Worm (Caenorhabditis elegans) whole organism, mixed stage, embryonic: ENCODE data around the gene nhr-283.

Experiments used
- M03D4.4 ChIP-seq: sonication (generic microtip); optimal IDR thresholded peaks from 2 replicates; lab custom pipeline; 2017; ENCODE audit warnings: mild to moderate bottlenecking, missing genetic modification characterization, missing compliant biosample characterization
- bed-3 ChIP-seq: fragments of 200-800 bp; sonication (Bioruptor generic); optimal IDR thresholded peaks from 3 replicates; lab custom pipeline; 2018; ENCODE audit warnings: mild to moderate bottlenecking, missing genetic modification characterization, moderate library complexity, missing compliant biosample characterization
- blmp-1 ChIP-seq: fragments of 150-350 bp; optimal IDR thresholded peaks from 2 replicates; lab custom pipeline; 2014; ENCODE audit warnings: missing biosample characterization, missing genetic modification characterization
- ceh-39 ChIP-seq: fragments of 150-350 bp; optimal IDR thresholded peaks from 2 replicates; lab custom pipeline; 2014; ENCODE audit warnings: missing biosample characterization, missing genetic modification characterization
- ceh-43 ChIP-seq: fragments of 200-800 bp; sonication (Bioruptor generic); optimal IDR thresholded peaks from 2 replicates; lab custom pipeline; 2018; ENCODE audit warnings: mild to moderate bottlenecking, missing genetic modification characterization, moderate library complexity, missing compliant biosample characterization
- ceh-83 ChIP-seq: fragments of 200-800 bp; sonication (Bioruptor generic); optimal IDR thresholded peaks from 2 replicates; lab custom pipeline; 2018; ENCODE audit warnings: mild to moderate bottlenecking, missing genetic modification characterization, missing compliant biosample characterization
- ces-1 ChIP-seq: fragments of 150-350 bp; optimal IDR thresholded peaks from 2 replicates; lab custom pipeline; 2014; ENCODE audit warnings: missing biosample characterization, missing genetic modification reagents, missing genetic modification characterization
- cnd-1 ChIP-seq: fragments of 200-800 bp; sonication (Bioruptor generic); optimal IDR thresholded peaks from 2 replicates; lab custom pipeline; 2018; ENCODE audit warnings: mild to moderate bottlenecking, missing genetic modification characterization, missing compliant biosample characterization
- elt-1 ChIP-seq: sonication (generic microtip); optimal IDR thresholded peaks from 2 replicates; lab custom pipeline; 2017; ENCODE audit warnings: missing genetic modification characterization, mild to moderate bottlenecking, missing compliant biosample characterization, antibody characterized with exemption, moderate library complexity, borderline replicate concordance; ENCODE audit not compliant: insufficient read depth
- elt-3 ChIP-seq: fragments of 150-350 bp; optimal IDR thresholded peaks from 2 replicates; lab custom pipeline; 2014; ENCODE audit warnings: missing biosample characterization, missing genetic modification characterization
- flh-1 ChIP-seq: fragments of 200-800 bp; sonication (Bioruptor generic); optimal IDR thresholded peaks from 2 replicates; lab custom pipeline; 2018; ENCODE audit warnings: mild to moderate bottlenecking, missing genetic modification characterization, moderate library complexity, missing compliant biosample characterization
- ham-2 ChIP-seq: fragments of 200-800 bp; sonication (Bioruptor generic); optimal IDR thresholded peaks from 2 replicates; lab custom pipeline; 2018; ENCODE audit warnings: mild to moderate bottlenecking, missing genetic modification characterization, missing compliant biosample characterization
- hlh-1 ChIP-seq: fragments of 150-350 bp; optimal IDR thresholded peaks from 2 replicates; lab custom pipeline; 2014; ENCODE audit warnings: missing biosample characterization, missing genetic modification reagents, missing genetic modification characterization
- lin-13 ChIP-seq: fragments of 150-350 bp; optimal IDR thresholded peaks from 2 replicates; lab custom pipeline; 2014; ENCODE audit warnings: missing biosample characterization, missing genetic modification characterization
- lsy-2 ChIP-seq: fragments of 150-350 bp; optimal IDR thresholded peaks from 2 replicates; lab custom pipeline; 2014; ENCODE audit warnings: missing biosample characterization, missing genetic modification characterization
- mab-5 ChIP-seq: fragments of 150-350 bp; optimal IDR thresholded peaks from 2 replicates; lab custom pipeline; 2014; ENCODE audit warnings: missing biosample characterization, missing genetic modification characterization
- mep-1 ChIP-seq: fragments of 150-350 bp; optimal IDR thresholded peaks from 2 replicates; lab custom pipeline; 2017; ENCODE audit warnings: missing biosample characterization, missing genetic modification reagents, missing genetic modification characterization, inconsistent platforms
- mls-2 ChIP-seq: sonication (generic microtip); optimal IDR thresholded peaks from 2 replicates; lab custom pipeline; 2016; ENCODE audit warnings: mild to moderate bottlenecking, missing genetic modification characterization, moderate library complexity, missing compliant biosample characterization
- nhr-12 ChIP-seq: fragments of 150-350 bp; optimal IDR thresholded peaks from 2 replicates; lab custom pipeline; 2014; ENCODE audit warnings: missing biosample characterization, missing genetic modification characterization
- nhr-237 ChIP-seq: fragments of 150-350 bp; optimal IDR thresholded peaks from 2 replicates; lab custom pipeline; 2014; ENCODE audit warnings: missing biosample characterization, missing genetic modification characterization
- nhr-76 ChIP-seq: sonication (generic microtip); optimal IDR thresholded peaks from 2 replicates; lab custom pipeline; 2017; ENCODE audit warnings: missing biosample characterization, missing genetic modification characterization
- pha-4 ChIP-seq: fragments of 150-350 bp; optimal IDR thresholded peaks from 2 replicates; lab custom pipeline; 2018; ENCODE audit warnings: missing biosample characterization, missing genetic modification reagents, missing genetic modification characterization
- sem-2 ChIP-seq: fragments of 200-800 bp; sonication (Bioruptor generic); optimal IDR thresholded peaks from 2 replicates; lab custom pipeline; 2018; ENCODE audit warnings: mild to moderate bottlenecking, missing genetic modification characterization, missing compliant biosample characterization
- snpc-4 ChIP-seq: fragments of 150-350 bp; optimal IDR thresholded peaks from 2 replicates; lab custom pipeline; 2014; ENCODE audit warnings: missing biosample characterization, missing genetic modification characterization
- sptf-1 ChIP-seq: sonication (generic microtip); optimal IDR thresholded peaks from 2 replicates; lab custom pipeline; 2017; ENCODE audit warnings: mild to moderate bottlenecking, missing genetic modification characterization, moderate library complexity, missing compliant biosample characterization
- tbx-8 ChIP-seq: fragments of 200-800 bp; sonication (Bioruptor generic); optimal IDR thresholded peaks from 2 replicates; lab custom pipeline; 2018; ENCODE audit warnings: mild to moderate bottlenecking, missing genetic modification characterization, moderate library complexity, missing compliant biosample characterization
- unc-120 ChIP-seq: sonication (generic microtip); optimal IDR thresholded peaks from 2 replicates; lab custom pipeline; 2017; ENCODE audit warnings: missing genetic modification characterization, missing compliant biosample characterization; ENCODE audit not compliant: poor library complexity, severe bottlenecking
- unc-39 ChIP-seq: fragments of 150-350 bp; optimal IDR thresholded peaks from 2 replicates; lab custom pipeline; 2014; ENCODE audit warnings: missing biosample characterization, missing genetic modification characterization
- unc-62 ChIP-seq: fragments of 150-350 bp; optimal IDR thresholded peaks from 2 replicates; lab custom pipeline; 2014; ENCODE audit warnings: missing biosample characterization, missing genetic modification reagents, missing genetic modification characterization
- zip-8 ChIP-seq: fragments of 150-350 bp; optimal IDR thresholded peaks from 2 replicates; lab custom pipeline; 2014; ENCODE audit warnings: missing biosample characterization, missing genetic modification characterization
- ztf-11 ChIP-seq: fragments of 150-350 bp; optimal IDR thresholded peaks from 2 replicates; lab custom pipeline; 2014; ENCODE audit warnings: missing biosample characterization, missing genetic modification characterization

Gene nhr-283

DNA sequence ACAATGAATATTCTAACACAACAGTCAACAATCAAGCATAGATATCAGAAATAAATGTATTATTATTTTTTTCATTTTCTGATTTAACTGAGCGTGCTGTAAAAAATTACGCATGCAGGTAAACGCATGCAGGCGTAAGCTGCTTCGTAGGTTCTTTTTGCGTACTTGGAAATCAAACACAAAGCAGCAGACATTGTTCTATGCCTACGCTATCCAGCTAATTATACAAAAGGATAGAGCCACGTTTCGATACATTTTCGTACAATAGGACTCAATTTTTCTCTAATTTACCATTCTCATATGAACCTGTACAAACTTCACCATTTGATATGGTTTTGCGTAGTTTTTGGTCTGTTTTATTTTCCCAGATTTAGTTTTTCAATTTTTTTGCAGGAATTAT, 5.9 kb upstream of the nhr-283 start, which contains the start of gene T26E4.3:
Gene T26E4.3, plus strand, starts transcription at position 301 of the 400 bp plus-strand sequence.
- TF ChIP-seq zip-8 (tag; lab: Kevin White, UChicago) = no peak
- TF ChIP-seq ces-1 (GFP tag; lab: Kevin White, UChicago) = no peak
- TF ChIP-seq nhr-76 (tag; lab: Kevin White, UChicago) = no peak
- no peak for TF ChIP-seq ztf-11 (tag; lab: Kevin White, UChicago)
- TF ChIP-seq unc-62 (GFP tag; lab: Kevin White, UChicago) = no peak
- no peak for TF ChIP-seq nhr-237 (tag; lab: Kevin White, UChicago)
- TF ChIP-seq M03D4.4 (tag; lab: Kevin White, UChicago) = no peak
- no peak for TF ChIP-seq hlh-1 (tag; lab: Kevin White, UChicago)
- TF ChIP-seq ceh-39 = no peak
- TF ChIP-seq flh-1 = no peak
- no peak for TF ChIP-seq lsy-2 (tag; lab: Kevin White, UChicago)
- no peak for TF ChIP-seq sem-2 (GFP tag; lab: Kevin White, UChicago)
- no peak for TF ChIP-seq mep-1 (tag; lab: Kevin White, UChicago)
- TF ChIP-seq lin-13 (tag; lab: Kevin White, UChicago) = no peak
- TF ChIP-seq sptf-1 (tag; lab: Kevin White, UChicago) = no peak
- TF ChIP-seq cnd-1 (tag; lab: Kevin White, UChicago) = no peak
- no peak for TF ChIP-seq bed-3 (GFP tag; lab: Kevin White, UChicago)
- no peak for TF ChIP-seq mab-5

DNA sequence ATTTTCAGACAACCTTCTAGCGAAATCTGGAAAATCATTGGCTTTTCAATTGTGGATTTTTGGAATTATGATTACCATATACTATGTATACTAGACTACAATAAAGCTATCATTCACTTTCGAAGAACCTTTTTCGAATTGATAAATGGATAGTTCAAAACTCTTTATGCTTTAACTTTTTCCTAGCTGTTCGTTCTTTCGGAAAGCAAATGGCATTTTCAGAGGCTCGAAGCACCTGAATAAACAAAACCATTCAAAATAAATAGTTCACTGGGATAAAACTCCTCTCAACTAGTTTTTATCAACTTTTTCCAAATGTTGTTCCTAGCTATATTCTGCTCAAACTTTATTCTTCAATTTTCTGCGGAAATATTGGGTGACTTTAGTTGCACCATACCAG, 4.5 kb upstream of the nhr-283 start, which contains the start of gene T26E4.2:
Gene T26E4.2, plus strand, starts transcription at position 301 of the 400 bp plus-strand sequence.
- TF ChIP-seq elt-1 (tag; lab: Kevin White, UChicago) (no peak), mab-5 (no peak), nhr-12 (no peak), cnd-1 (tag; lab: Kevin White, UChicago) (no peak), nhr-76 (tag; lab: Kevin White, UChicago) (no peak)

DNA sequence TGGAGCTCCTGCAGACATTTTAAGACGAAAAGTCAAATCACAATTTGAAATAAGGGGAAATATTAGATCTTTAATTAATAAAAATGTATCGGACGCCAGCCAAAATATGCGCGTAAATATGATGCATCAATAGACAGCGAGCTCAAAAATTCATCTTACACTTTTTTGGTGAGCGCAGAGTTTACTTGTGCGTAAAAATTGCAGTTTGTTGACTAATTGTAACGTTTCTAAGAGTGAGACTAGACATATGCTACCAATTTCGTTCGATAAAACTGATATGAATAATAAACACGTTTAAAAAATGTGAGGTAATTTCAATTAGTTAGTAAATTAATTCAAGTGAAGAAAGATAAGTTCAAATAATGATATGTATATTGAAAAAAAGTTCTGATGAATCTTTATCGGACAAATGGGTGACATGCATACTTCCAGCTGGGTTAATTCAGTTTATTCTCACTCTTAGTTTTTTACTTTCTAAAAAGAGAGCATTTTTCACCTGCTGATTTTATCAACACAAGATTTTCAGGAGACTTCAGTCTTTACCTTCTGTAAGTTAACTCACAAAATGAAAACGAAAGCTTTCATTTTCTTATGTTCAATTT, 2.7 kb upstream of the nhr-283 start, which contains the start of the genes nhr-285 and irld-52:
Gene nhr-285, minus strand, starts transcription at position 101 of the 602 bp plus-strand sequence.
Gene irld-52, plus strand, starts transcription at position 552 of the 602 bp plus-strand sequence.
- TF ChIP-seq mls-2 (tag; lab: Kevin White, UChicago) = no peak
- TF ChIP-seq nhr-76 (tag; lab: Kevin White, UChicago) = no peak
- no peak for TF ChIP-seq elt-1 (tag; lab: Kevin White, UChicago)
- no peak for TF ChIP-seq blmp-1 (tag; lab: Kevin White, UChicago)
- no peak for TF ChIP-seq ham-2 (GFP tag; lab: Kevin White, UChicago)
- TF ChIP-seq lin-13 (tag; lab: Kevin White, UChicago) = no peak
- no peak for TF ChIP-seq M03D4.4 (tag; lab: Kevin White, UChicago)
- TF ChIP-seq ceh-83 (GFP tag; lab: Kevin White, UChicago) = no peak
- no peak for TF ChIP-seq cnd-1 (tag; lab: Kevin White, UChicago)
- TF ChIP-seq snpc-4 (tag; lab: Kevin White, UChicago) = no peak
- no peak for TF ChIP-seq mab-5
- TF ChIP-seq unc-120 = no peak
- TF ChIP-seq ces-1 (GFP tag; lab: Kevin White, UChicago) = no peak
- no peak for TF ChIP-seq mep-1 (tag; lab: Kevin White, UChicago)
- TF ChIP-seq nhr-237 (tag; lab: Kevin White, UChicago) = no peak
- no peak for TF ChIP-seq ceh-39
- TF ChIP-seq elt-3 (tag; lab: Kevin White, UChicago) = no peak
- TF ChIP-seq unc-39 (tag; lab: Kevin White, UChicago) = no peak
- TF ChIP-seq pha-4 = no peak

DNA sequence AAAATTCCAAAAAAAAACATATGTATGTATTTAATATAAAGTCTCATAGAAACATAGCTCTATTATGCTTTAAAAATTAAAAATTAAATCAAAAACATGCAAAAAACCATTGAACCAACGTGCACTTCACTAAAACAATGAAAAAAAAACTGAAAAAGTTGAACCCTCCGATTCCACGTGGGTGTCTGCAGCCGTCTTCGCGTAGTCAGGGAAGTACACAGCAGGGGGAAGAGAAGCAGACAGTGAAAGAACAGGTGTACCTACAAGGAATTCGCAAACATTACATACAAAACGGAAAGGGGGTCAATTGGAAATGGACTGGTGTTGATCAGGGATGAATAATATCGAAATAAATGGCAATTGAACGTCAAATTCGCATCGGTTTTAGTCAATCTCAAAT, 2.6 kb downstream of the nhr-283 start:
- no peak for TF ChIP-seq mep-1 (tag; lab: Kevin White, UChicago)
- no peak for TF ChIP-seq unc-120
- TF ChIP-seq ham-2 (GFP tag; lab: Kevin White, UChicago) = no peak
- TF ChIP-seq cnd-1 (tag; lab: Kevin White, UChicago) = no peak
- TF ChIP-seq sem-2 (GFP tag; lab: Kevin White, UChicago) = no peak
- TF ChIP-seq flh-1 = no peak
- TF ChIP-seq elt-3 (tag; lab: Kevin White, UChicago) = no peak
- TF ChIP-seq ceh-39 = no peak
- TF ChIP-seq ceh-83 (GFP tag; lab: Kevin White, UChicago) = no peak
- no peak for TF ChIP-seq blmp-1 (tag; lab: Kevin White, UChicago)
- no peak for TF ChIP-seq M03D4.4 (tag; lab: Kevin White, UChicago)
- no peak for TF ChIP-seq lin-13 (tag; lab: Kevin White, UChicago)
- TF ChIP-seq ztf-11 (tag; lab: Kevin White, UChicago) = no peak
- TF ChIP-seq hlh-1 (tag; lab: Kevin White, UChicago) = no peak
- TF ChIP-seq zip-8 (tag; lab: Kevin White, UChicago) = no peak
- no peak for TF ChIP-seq unc-62 (GFP tag; lab: Kevin White, UChicago)
- no peak for TF ChIP-seq sptf-1 (tag; lab: Kevin White, UChicago)
- TF ChIP-seq elt-1 (tag; lab: Kevin White, UChicago) = no peak
- TF ChIP-seq ceh-43 (GFP tag; lab: Kevin White, UChicago) = no peak
- TF ChIP-seq tbx-8 (GFP tag; lab: Kevin White, UChicago) = no peak
